Worm (Caenorhabditis elegans) whole organism, L1 larva: ENCODE results near the gene D1054.1.

Experiments
- C34B4.2 ChIP-seq: sonication (generic microtip); optimal IDR thresholded peaks from 2 replicates; lab custom pipeline; 2017; ENCODE audit warnings: mild to moderate bottlenecking, missing genetic modification characterization, missing compliant biosample characterization
- F16B12.6 ChIP-seq: fragments of 150-350 bp; optimal IDR thresholded peaks from 2 replicates; lab custom pipeline; 2014; ENCODE audit warnings: missing biosample characterization, missing genetic modification characterization
- Y116A8C.19 ChIP-seq: sonication (generic microtip); optimal IDR thresholded peaks from 2 replicates; lab custom pipeline; 2016; ENCODE audit warnings: missing compliant biosample characterization, missing genetic modification characterization, borderline replicate concordance
- alr-1 ChIP-seq: fragments of 200-800 bp; sonication (Bioruptor generic); optimal IDR thresholded peaks from 2 replicates; lab custom pipeline; 2018; ENCODE audit warnings: borderline replicate concordance, mild to moderate bottlenecking, missing genetic modification characterization, missing compliant biosample characterization
- aly-2 ChIP-seq: fragments of 150-350 bp; optimal IDR thresholded peaks from 2 replicates; lab custom pipeline; 2014; ENCODE audit warnings: missing biosample characterization, missing genetic modification characterization
- ama-1 ChIP-seq: fragments of 150-350 bp; optimal IDR thresholded peaks from 2 replicates; lab custom pipeline; 2014
- ceh-63 ChIP-seq: fragments of 200-800 bp; sonication (Bioruptor generic); optimal IDR thresholded peaks from 2 replicates; lab custom pipeline; 2018; ENCODE audit warnings: mild to moderate bottlenecking, missing genetic modification characterization, missing compliant biosample characterization
- ceh-8 ChIP-seq: fragments of 200-800 bp; sonication (Bioruptor generic); optimal IDR thresholded peaks from 2 replicates; lab custom pipeline; 2018; ENCODE audit warnings: mild to moderate bottlenecking, missing genetic modification characterization, moderate library complexity, missing compliant biosample characterization
- ceh-82 ChIP-seq, 3 experiments: fragments of 150-350 bp in 1 of 3; sonication (generic microtip) in 2 of 3; optimal IDR thresholded peaks; 2 replicates each; lab custom pipeline; 2014 to 2017; ENCODE audit warnings: missing biosample characterization in 3 of 3, missing genetic modification characterization in 3 of 3
- ceh-88 ChIP-seq: fragments of 200-800 bp; sonication (Bioruptor generic); IDR thresholded peaks from 2 replicates; pipeline ENCODE4 v1.3.6; 2022; ENCODE audit warnings: missing genetic modification characterization, missing compliant biosample characterization
- dpl-1 ChIP-seq, 3 experiments: fragments of 150-350 bp in 2 of 3; sonication (generic microtip) in 1 of 3; optimal IDR thresholded peaks; 2 replicates each; lab custom pipeline; 2014 to 2017; ENCODE audit warnings: missing biosample characterization in 3 of 3, missing genetic modification characterization in 3 of 3, missing genetic modification reagents in 3 of 3
- dsc-1 ChIP-seq: sonication (generic microtip); optimal IDR thresholded peaks from 2 replicates; lab custom pipeline; 2016; ENCODE audit warnings: mild to moderate bottlenecking, missing genetic modification characterization, missing compliant biosample characterization
- efl-1 ChIP-seq, 4 experiments: fragments of 150-350 bp; optimal IDR thresholded peaks in 3 of 4; peaks in 1 of 4; 1 replicate in 1 of 4; 2 replicates in 3 of 4; lab custom pipeline; 2014; ENCODE audit warnings: missing biosample characterization in 2 of 4, missing genetic modification characterization in 2 of 4, missing genetic modification reagents in 2 of 4
- efl-3 ChIP-seq: fragments of 200-800 bp; sonication (Bioruptor generic); optimal IDR thresholded peaks from 2 replicates; lab custom pipeline; 2018; ENCODE audit warnings: mild to moderate bottlenecking, missing genetic modification characterization, missing compliant biosample characterization
- egl-13 ChIP-seq: sonication (generic microtip); optimal IDR thresholded peaks from 2 replicates; lab custom pipeline; 2016; ENCODE audit warnings: missing genotype, missing genetic modification reagents, missing genetic modification characterization, missing compliant biosample characterization
- elt-2 ChIP-seq: sonication (generic microtip); optimal IDR thresholded peaks from 2 replicates; lab custom pipeline; 2016; ENCODE audit warnings: missing genetic modification characterization, mild to moderate bottlenecking, inconsistent platforms, missing compliant biosample characterization, missing genetic modification reagents
- fkh-4 ChIP-seq: sonication (generic microtip); optimal IDR thresholded peaks from 2 replicates; lab custom pipeline; 2016; ENCODE audit warnings: missing compliant biosample characterization, missing genetic modification characterization, borderline replicate concordance
- fkh-8 ChIP-seq: sonication (generic microtip); optimal IDR thresholded peaks from 2 replicates; lab custom pipeline; 2016; ENCODE audit warnings: mild to moderate bottlenecking, missing genetic modification characterization, missing compliant biosample characterization
- fos-1 ChIP-seq: fragments of 150-350 bp; optimal IDR thresholded peaks from 2 replicates; lab custom pipeline; 2014; ENCODE audit warnings: missing biosample characterization, missing genetic modification characterization
- grh-1 ChIP-seq: fragments of 200-800 bp; sonication (Bioruptor generic); IDR thresholded peaks from 2 replicates; pipeline ENCODE4 v1.3.6; 2022; ENCODE audit warnings: missing genetic modification reagents, missing genetic modification characterization, missing compliant biosample characterization
- hlh-17 ChIP-seq: fragments of 200-800 bp; sonication (Bioruptor generic); optimal IDR thresholded peaks from 2 replicates; lab custom pipeline; 2018; ENCODE audit warnings: missing genetic modification characterization, mild to moderate bottlenecking, missing compliant biosample characterization, moderate library complexity, borderline replicate concordance
- hlh-4 ChIP-seq: sonication (generic microtip); optimal IDR thresholded peaks from 2 replicates; lab custom pipeline; 2016; ENCODE audit warnings: mild to moderate bottlenecking, missing genetic modification characterization, missing compliant biosample characterization
- hpl-2 ChIP-seq: fragments of 150-350 bp; optimal IDR thresholded peaks from 2 replicates; lab custom pipeline; 2014; ENCODE audit warnings: missing biosample characterization, missing genetic modification reagents, missing genetic modification characterization
- isw-1 ChIP-seq: fragments of 200-800 bp; sonication (Bioruptor generic); IDR thresholded peaks from 2 replicates; pipeline ENCODE4 v1.3.6; 2022; ENCODE audit warnings: missing genetic modification characterization, missing compliant biosample characterization
- lin-13 ChIP-seq: fragments of 150-350 bp; optimal IDR thresholded peaks from 2 replicates; lab custom pipeline; 2014; ENCODE audit warnings: missing biosample characterization, missing genetic modification reagents, missing genetic modification characterization
- lin-14 ChIP-seq: fragments of 200-800 bp; sonication (Bioruptor generic); optimal IDR thresholded peaks from 2 replicates; lab custom pipeline; 2018; ENCODE audit warnings: mild to moderate bottlenecking, missing genetic modification characterization, moderate library complexity, missing compliant biosample characterization
- lin-15B ChIP-seq: fragments of 150-350 bp; sonication (generic microtip); optimal IDR thresholded peaks from 3 replicates; lab custom pipeline; 2014; ENCODE audit warnings: missing biosample characterization, missing genetic modification characterization
- lir-3 ChIP-seq: sonication (generic microtip); optimal IDR thresholded peaks from 2 replicates; lab custom pipeline; 2016; ENCODE audit warnings: mild to moderate bottlenecking, missing genetic modification characterization, moderate library complexity, missing compliant biosample characterization; ENCODE audit not compliant: poor library complexity
- mab-9 ChIP-seq: fragments of 200-800 bp; sonication (Bioruptor generic); IDR thresholded peaks from 2 replicates; pipeline ENCODE4 v1.3.6; 2022; ENCODE audit warnings: missing genetic modification reagents, missing genetic modification characterization, missing compliant biosample characterization
- mdl-1 ChIP-seq, 2 experiments: fragments of 150-350 bp; optimal IDR thresholded peaks; 2 replicates each; lab custom pipeline; 2014 to 2017; ENCODE audit warnings: missing biosample characterization in 2 of 2, missing genetic modification characterization in 2 of 2, inconsistent platforms in 1 of 2
- mef-2 ChIP-seq: fragments of 150-350 bp; optimal IDR thresholded peaks from 2 replicates; lab custom pipeline; 2014; ENCODE audit warnings: missing biosample characterization, missing genetic modification characterization
- mep-1 ChIP-seq: fragments of 150-350 bp; optimal IDR thresholded peaks from 2 replicates; lab custom pipeline; 2014; ENCODE audit warnings: missing biosample characterization, missing genetic modification characterization
- nhr-11 ChIP-seq: fragments of 150-350 bp; optimal IDR thresholded peaks from 2 replicates; lab custom pipeline; 2014; ENCODE audit warnings: missing biosample characterization, missing genetic modification characterization
- nhr-12 ChIP-seq: sonication (generic microtip); optimal IDR thresholded peaks from 2 replicates; lab custom pipeline; 2017; ENCODE audit warnings: missing biosample characterization, missing genetic modification characterization
- nhr-237 ChIP-seq: fragments of 150-350 bp; optimal IDR thresholded peaks from 2 replicates; lab custom pipeline; 2014; ENCODE audit warnings: missing biosample characterization, missing genetic modification characterization
- nhr-28 ChIP-seq: fragments of 150-350 bp; optimal IDR thresholded peaks from 2 replicates; lab custom pipeline; 2014; ENCODE audit warnings: missing biosample characterization, missing genetic modification characterization
- nhr-71 ChIP-seq: sonication (generic microtip); optimal IDR thresholded peaks from 2 replicates; lab custom pipeline; 2016; ENCODE audit warnings: mild to moderate bottlenecking, missing genetic modification characterization, moderate library complexity, missing compliant biosample characterization
- nhr-76 ChIP-seq: sonication (generic microtip); optimal IDR thresholded peaks from 2 replicates; lab custom pipeline; 2017; ENCODE audit warnings: missing biosample characterization, missing genetic modification characterization
- nhr-84 ChIP-seq: sonication (generic microtip); optimal IDR thresholded peaks from 2 replicates; lab custom pipeline; 2017; ENCODE audit warnings: missing biosample characterization, missing genetic modification characterization
- nhr-85 ChIP-seq: sonication (generic microtip); peaks from one replicate; lab custom pipeline; 2016; ENCODE audit warnings: missing genetic modification characterization, inconsistent platforms, missing compliant biosample characterization
- pag-3 ChIP-seq: sonication (generic microtip); optimal IDR thresholded peaks from 2 replicates; lab custom pipeline; 2017; ENCODE audit warnings: missing genetic modification characterization, mild to moderate bottlenecking, missing compliant biosample characterization, antibody characterized with exemption, borderline replicate concordance; ENCODE audit not compliant: insufficient read depth
- pqm-1 ChIP-seq: sonication (generic microtip); optimal IDR thresholded peaks from 3 replicates; lab custom pipeline; 2017; ENCODE audit warnings: missing biosample characterization, missing genetic modification characterization
- skn-1 ChIP-seq: fragments of 150-350 bp; optimal IDR thresholded peaks from 2 replicates; lab custom pipeline; 2014; ENCODE audit warnings: missing biosample characterization, missing genetic modification characterization
- snpc-4 ChIP-seq: fragments of 150-350 bp; optimal IDR thresholded peaks from 2 replicates; lab custom pipeline; 2014; ENCODE audit warnings: missing biosample characterization, missing genetic modification characterization
- snu-23 ChIP-seq: sonication (generic microtip); optimal IDR thresholded peaks from 2 replicates; lab custom pipeline; 2016; ENCODE audit warnings: missing genetic modification characterization, missing compliant biosample characterization
- sox-4 ChIP-seq: sonication (generic microtip); optimal IDR thresholded peaks from 2 replicates; lab custom pipeline; 2016; ENCODE audit warnings: missing genetic modification characterization, missing compliant biosample characterization
- swsn-7 ChIP-seq: sonication (generic microtip); optimal IDR thresholded peaks from 2 replicates; lab custom pipeline; 2016; ENCODE audit warnings: missing genetic modification characterization, missing compliant biosample characterization
- tbx-2 ChIP-seq: sonication (generic microtip); optimal IDR thresholded peaks from 2 replicates; lab custom pipeline; 2016; ENCODE audit warnings: missing genetic modification characterization, missing compliant biosample characterization
- tlp-1 ChIP-seq: fragments of 150-350 bp; optimal IDR thresholded peaks from 2 replicates; lab custom pipeline; 2014; ENCODE audit warnings: missing biosample characterization, missing genetic modification characterization
- unc-30 ChIP-seq: sonication (generic microtip); optimal IDR thresholded peaks from 2 replicates; lab custom pipeline; 2017; ENCODE audit warnings: missing biosample characterization, missing genetic modification characterization
- unc-62 ChIP-seq: fragments of 150-350 bp; optimal IDR thresholded peaks from 2 replicates; lab custom pipeline; 2014; ENCODE audit warnings: missing biosample characterization, missing genetic modification reagents, missing genetic modification characterization
- zip-4 ChIP-seq: fragments of 200-800 bp; sonication (Bioruptor generic); optimal IDR thresholded peaks from 2 replicates; lab custom pipeline; 2018; ENCODE audit warnings: mild to moderate bottlenecking, missing genetic modification characterization, moderate library complexity, missing compliant biosample characterization
- ztf-11 ChIP-seq, 2 experiments: sonication (generic microtip); optimal IDR thresholded peaks; 2 replicates each; lab custom pipeline; 2016 to 2017; ENCODE audit warnings: missing genetic modification characterization in 2 of 2, missing biosample characterization in 1 of 2, missing compliant biosample characterization in 1 of 2

Gene D1054.1

DNA sequence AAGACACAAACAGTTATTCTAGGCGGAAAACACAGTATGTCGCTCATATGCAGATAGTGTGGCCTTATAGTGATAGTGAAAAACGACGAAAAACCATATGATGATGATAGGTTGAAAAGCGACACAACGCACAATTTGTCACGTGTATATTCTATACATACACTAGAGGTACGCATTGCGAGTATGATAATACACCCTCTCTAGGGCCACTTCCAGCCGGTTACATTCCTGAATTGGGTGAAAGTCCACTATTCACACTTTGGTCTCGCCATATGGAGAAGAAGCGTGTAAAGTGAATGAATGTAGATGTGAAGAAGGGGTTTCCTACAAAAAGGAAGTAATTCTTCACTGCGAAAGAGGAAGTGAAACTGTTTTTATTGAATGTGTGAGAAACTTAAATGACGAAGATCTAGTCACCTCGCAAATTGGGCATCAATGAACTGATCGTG lies 40.5 kb downstream of the D1054.1 start (continued):
- no peak for TF ChIP-seq lir-3 (tag; lab: Kevin White, UChicago)
- TF ChIP-seq aly-2 = no peak
- TF ChIP-seq hlh-4 (tag; lab: Kevin White, UChicago) = no peak
- TF ChIP-seq nhr-12 (tag; lab: Kevin White, UChicago) = no peak
- no peak for TF ChIP-seq mep-1 (tag; lab: Kevin White, UChicago)
- TF ChIP-seq mef-2 = no peak
- TF ChIP-seq sox-4 (tag; lab: Kevin White, UChicago) = no peak
- no peak for TF ChIP-seq ceh-88 (GFP tag; lab: Robert Waterston, UW)
- TF ChIP-seq tlp-1 (tag; lab: Kevin White, UChicago) = no peak
- no peak for TF ChIP-seq mab-9 (GFP tag; lab: Robert Waterston, UW)
- peak; percentile 69 for TF ChIP-seq lin-14 (GFP tag; lab: Kevin White, UChicago)
- no peak for TF ChIP-seq C34B4.2 (tag; lab: Kevin White, UChicago)
- TF ChIP-seq hlh-17 = no peak
- peak; percentile 92 for TF ChIP-seq elt-2 (tag; lab: Kevin White, UChicago)
- no peak for TF ChIP-seq pqm-1 (tag; lab: Kevin White, UChicago)
- no peak for TF ChIP-seq fos-1 (tag; lab: Kevin White, UChicago)
- TF ChIP-seq lin-15B (tag; lab: Kevin White, UChicago) = no peak
- TF ChIP-seq hpl-2 (GFP tag; lab: Kevin White, UChicago) = peak; percentile 21
- TF ChIP-seq F16B12.6 (tag; lab: Kevin White, UChicago) = no peak
- no peak for TF ChIP-seq nhr-76 (tag; lab: Kevin White, UChicago)
- no peak for TF ChIP-seq nhr-237
- no peak for TF ChIP-seq nhr-28 (tag; lab: Kevin White, UChicago)
- no peak for TF ChIP-seq dpl-1 (GFP tag; optimal IDR thresholded peaks at IDR 0.05; lab: Kevin White, UChicago)
- no peak for TF ChIP-seq nhr-84 (tag; lab: Kevin White, UChicago)
- no peak for TF ChIP-seq swsn-7 (tag; lab: Kevin White, UChicago)
- peak; percentile 47 for TF ChIP-seq tbx-2 (tag; lab: Kevin White, UChicago)
- TF ChIP-seq egl-13 (tag; lab: Kevin White, UChicago) = no peak
- no peak for TF ChIP-seq isw-1 (GFP tag; lab: Robert Waterston, UW)
- no peak for TF ChIP-seq efl-3 (GFP tag; lab: Kevin White, UChicago)
- no peak for TF ChIP-seq efl-1 (optimal IDR thresholded peaks at IDR 0.05; lab: Kevin White, UChicago)
- TF ChIP-seq efl-1 (GFP tag; optimal IDR thresholded peaks at IDR 0.05 in 1 of 2; lab: Kevin White, UChicago) = peak in 1 of 2 experiments; percentile 94
- TF ChIP-seq skn-1 = peak; percentile 12
- TF ChIP-seq ceh-8 (GFP tag; lab: Kevin White, UChicago) = no peak
- TF ChIP-seq ceh-63 (GFP tag; lab: Kevin White, UChicago) = no peak
- no peak for TF ChIP-seq fkh-4 (tag; lab: Kevin White, UChicago)
- TF ChIP-seq Y116A8C.19 = no peak
- TF ChIP-seq snpc-4 (tag; lab: Kevin White, UChicago) = no peak
- TF ChIP-seq lin-13 (GFP tag; lab: Kevin White, UChicago) = no peak
- TF ChIP-seq ceh-82 (tag; optimal IDR thresholded peaks at IDR 0.05; lab: Kevin White, UChicago) = no peak
- no peak for TF ChIP-seq unc-30
- TF ChIP-seq dsc-1 (tag; lab: Kevin White, UChicago) = no peak
- TF ChIP-seq nhr-85 (tag; lab: Kevin White, UChicago) = peak; percentile 85
- TF ChIP-seq ama-1 = no peak
- no peak for TF ChIP-seq grh-1 (GFP tag; lab: Robert Waterston, UW)
- TF ChIP-seq ztf-11 (tag; optimal IDR thresholded peaks at IDR 0.05; lab: Kevin White, UChicago) = no peak
- TF ChIP-seq alr-1 (tag; lab: Kevin White, UChicago) = no peak
- TF ChIP-seq pag-3 (tag; lab: Kevin White, UChicago) = no peak
- TF ChIP-seq mdl-1 (tag; optimal IDR thresholded peaks at IDR 0.05; lab: Kevin White, UChicago) = peak in 1 of 2 experiments; percentile 72
- TF ChIP-seq nhr-11 (tag; lab: Kevin White, UChicago) = no peak
- no peak for TF ChIP-seq unc-62 (GFP tag; lab: Kevin White, UChicago)
- peak; percentile 47 for TF ChIP-seq snu-23 (GFP tag; lab: Kevin White, UChicago)
- no peak for TF ChIP-seq fkh-8 (tag; lab: Kevin White, UChicago)
- TF ChIP-seq nhr-71 (tag; lab: Kevin White, UChicago) = peak; percentile 65
- TF ChIP-seq zip-4 = no peak
